Fruit fly (Drosophila melanogaster): ENCODE results near the gene Ca-alpha1T.

Gene Ca-alpha1T

dm6 chrX:6199791-6200190, 7.5 kb upstream of the Ca-alpha1T start, which contains the start of gene CG43090:
CG43090 (minus strand) TSS chrX:6199891.
- TF ChIP-seq ttk (optimal IDR thresholded peaks at IDR 0.05) (no peak), h (optimal IDR thresholded peaks at IDR 0.05) (no peak), psq (optimal IDR thresholded peaks at IDR 0.05) (no peak), insv (optimal IDR thresholded peaks at IDR 0.05) (no peak), Sin3A (optimal IDR thresholded peaks at IDR 0.05) (no peak), Myc (optimal IDR thresholded peaks at IDR 0.05) (no peak)

- TF ChIP-seq Myc (optimal IDR thresholded peaks at IDR 0.05): no peak
- TF ChIP-seq psq (optimal IDR thresholded peaks at IDR 0.05): no peak
These were observed 6.3 kb upstream of the Ca-alpha1T start, which contains the start of gene CG32751 for dm6 chrX:6198554-6198953. CG32751 (minus strand) TSS chrX:6198654.

dm6 chrX:6196339-6196738, 4.1 kb upstream of the Ca-alpha1T start, which contains the start of gene CG32750:
CG32750 (minus strand) TSS chrX:6196439.
- TF ChIP-seq h (optimal IDR thresholded peaks at IDR 0.05): no peak
- no peak for TF ChIP-seq insv (optimal IDR thresholded peaks at IDR 0.05)
- no peak for TF ChIP-seq ttk (optimal IDR thresholded peaks at IDR 0.05)
- no peak for TF ChIP-seq Myc (optimal IDR thresholded peaks at IDR 0.05)
- no peak for TF ChIP-seq psq (optimal IDR thresholded peaks at IDR 0.05)
- no peak for TF ChIP-seq Sin3A (optimal IDR thresholded peaks at IDR 0.05)

- no peak for TF ChIP-seq psq (optimal IDR thresholded peaks at IDR 0.05)
- TF ChIP-seq insv (optimal IDR thresholded peaks at IDR 0.05): no peak
- no peak for TF ChIP-seq Myc (optimal IDR thresholded peaks at IDR 0.05)
These were observed 1.0 kb upstream of the Ca-alpha1T start for dm6 chrX:6193183-6193810.

- TF ChIP-seq insv (optimal IDR thresholded peaks at IDR 0.05) (no peak), psq (optimal IDR thresholded peaks at IDR 0.05) (no peak), h (optimal IDR thresholded peaks at IDR 0.05) (no peak), Sin3A (optimal IDR thresholded peaks at IDR 0.05) (no peak), ttk (optimal IDR thresholded peaks at IDR 0.05) (no peak), Myc (optimal IDR thresholded peaks at IDR 0.05) (no peak)
These were observed 12.9 kb downstream of the Ca-alpha1T start for dm6 chrX:6179428-6179827.

DNA sequence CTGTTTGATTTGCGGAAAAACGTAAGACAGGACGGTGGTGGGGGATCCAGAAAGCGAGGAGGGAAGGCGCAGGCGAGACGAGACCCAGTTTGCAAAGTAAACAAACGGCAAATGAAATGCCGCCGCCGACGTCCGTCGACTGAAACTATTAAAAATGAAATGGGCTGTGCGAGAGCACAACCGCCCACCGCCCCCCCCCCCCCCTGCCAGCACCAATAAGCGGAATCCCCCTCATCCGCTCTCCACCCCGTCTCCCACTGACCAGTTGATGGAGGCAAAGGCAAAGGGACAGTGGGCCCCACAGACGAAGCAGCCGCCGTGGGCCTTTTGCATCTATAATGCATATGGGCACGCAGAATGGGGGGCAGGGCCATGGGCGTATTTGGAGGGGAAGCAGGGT, 25.5 kb downstream of the Ca-alpha1T start:
- TF ChIP-seq psq (optimal IDR thresholded peaks at IDR 0.05): no peak
- TF ChIP-seq insv (optimal IDR thresholded peaks at IDR 0.05): no peak
- no peak for TF ChIP-seq h (optimal IDR thresholded peaks at IDR 0.05)
- no peak for TF ChIP-seq Myc (optimal IDR thresholded peaks at IDR 0.05)
- TF ChIP-seq Sin3A (optimal IDR thresholded peaks at IDR 0.05): no peak
- TF ChIP-seq ttk (optimal IDR thresholded peaks at IDR 0.05): no peak

dm6 chrX:6151919-6152318, 40.4 kb downstream of the Ca-alpha1T start:
- TF ChIP-seq insv (optimal IDR thresholded peaks at IDR 0.05) (no peak), Sin3A (optimal IDR thresholded peaks at IDR 0.05) (no peak), psq (optimal IDR thresholded peaks at IDR 0.05) (no peak), Myc (optimal IDR thresholded peaks at IDR 0.05) (no peak), ttk (optimal IDR thresholded peaks at IDR 0.05) (no peak), h (optimal IDR thresholded peaks at IDR 0.05) (no peak)

DNA sequence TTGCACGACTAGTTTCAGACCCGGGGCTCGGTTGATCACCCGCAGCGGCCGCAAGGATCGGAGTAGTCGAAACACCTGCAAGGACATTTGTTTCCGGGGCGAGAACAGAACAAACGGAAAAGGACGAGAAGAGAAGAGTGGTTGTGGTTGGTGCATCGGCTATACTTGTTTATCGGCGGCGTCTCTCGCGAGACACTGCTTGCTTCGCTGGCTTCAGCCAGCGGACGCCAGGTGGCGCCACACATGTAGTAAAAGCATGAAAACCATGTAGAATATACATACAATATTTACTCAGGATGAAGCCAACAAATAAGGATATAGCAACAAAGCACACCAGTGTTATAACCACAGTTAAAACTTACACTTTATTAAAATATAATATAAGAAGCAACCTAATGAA, 82.4 kb downstream of the Ca-alpha1T start:
- TF ChIP-seq psq (optimal IDR thresholded peaks at IDR 0.05): no peak
- no peak for TF ChIP-seq h (optimal IDR thresholded peaks at IDR 0.05)
- no peak for TF ChIP-seq ttk (optimal IDR thresholded peaks at IDR 0.05)
- TF ChIP-seq Myc (optimal IDR thresholded peaks at IDR 0.05): no peak
- no peak for TF ChIP-seq Sin3A (optimal IDR thresholded peaks at IDR 0.05)
- TF ChIP-seq insv (optimal IDR thresholded peaks at IDR 0.05): no peak

- TF ChIP-seq ttk (optimal IDR thresholded peaks at IDR 0.05) (no peak), Myc (optimal IDR thresholded peaks at IDR 0.05) (no peak), psq (optimal IDR thresholded peaks at IDR 0.05) (no peak), insv (optimal IDR thresholded peaks at IDR 0.05) (no peak), Sin3A (optimal IDR thresholded peaks at IDR 0.05) (no peak), h (optimal IDR thresholded peaks at IDR 0.05) (no peak)
These were observed 87.6 kb downstream of the Ca-alpha1T start for dm6 chrX:6104724-6105123.

dm6 chrX:6097578-6097977, 94.7 kb downstream of the Ca-alpha1T start:
- TF ChIP-seq Sin3A (optimal IDR thresholded peaks at IDR 0.05): no peak
- TF ChIP-seq h (optimal IDR thresholded peaks at IDR 0.05): no peak
- TF ChIP-seq Myc (optimal IDR thresholded peaks at IDR 0.05): no peak
- TF ChIP-seq insv (optimal IDR thresholded peaks at IDR 0.05): no peak
- no peak for TF ChIP-seq psq (optimal IDR thresholded peaks at IDR 0.05)
- TF ChIP-seq ttk (optimal IDR thresholded peaks at IDR 0.05): no peak

dm6 chrX:6094599-6094998, 97.7 kb downstream of the Ca-alpha1T start:
- TF ChIP-seq insv (optimal IDR thresholded peaks at IDR 0.05) (no peak), psq (optimal IDR thresholded peaks at IDR 0.05) (no peak), Myc (optimal IDR thresholded peaks at IDR 0.05) (no peak), Sin3A (optimal IDR thresholded peaks at IDR 0.05) (no peak), ttk (optimal IDR thresholded peaks at IDR 0.05) (no peak), h (optimal IDR thresholded peaks at IDR 0.05) (no peak)

DNA sequence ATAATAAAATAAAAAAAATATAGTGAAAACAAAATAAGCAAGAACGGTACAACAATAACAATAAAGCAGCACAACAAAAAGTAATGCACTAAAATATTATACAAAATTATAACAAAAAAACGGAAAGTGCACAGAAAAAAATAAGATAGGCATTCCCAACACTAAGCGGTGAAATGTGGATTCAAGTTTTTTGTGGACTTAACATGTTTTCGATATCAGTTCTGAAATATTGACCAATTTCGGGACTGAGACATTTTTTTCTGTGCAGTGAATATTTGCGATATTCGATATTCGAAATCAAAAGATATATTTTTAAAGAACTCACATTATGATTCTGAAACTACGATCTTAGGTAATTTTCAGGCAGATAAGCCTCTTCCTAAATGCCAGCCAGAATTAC, 98.2 kb downstream of the Ca-alpha1T start:
- TF ChIP-seq h (optimal IDR thresholded peaks at IDR 0.05) (no peak), ttk (optimal IDR thresholded peaks at IDR 0.05) (no peak), insv (optimal IDR thresholded peaks at IDR 0.05) (no peak), Sin3A (optimal IDR thresholded peaks at IDR 0.05) (no peak), psq (optimal IDR thresholded peaks at IDR 0.05) (no peak), Myc (optimal IDR thresholded peaks at IDR 0.05) (no peak)

- TF ChIP-seq Sin3A (optimal IDR thresholded peaks at IDR 0.05): no peak
- no peak for TF ChIP-seq psq (optimal IDR thresholded peaks at IDR 0.05)
These were observed 100.0 kb downstream of the Ca-alpha1T start for dm6 chrX:6092235-6092634.
